Fruit fly (Drosophila melanogaster) whole organism, embryonic: Measurements from ENCODE around the gene syd.

Experiments used
- BEAF-32 ChIP-seq: fragments of 200-800 bp; sonication (Bioruptor generic); optimal IDR thresholded peaks from 3 replicates; lab custom pipeline; 2017; ENCODE audit warnings: missing biosample characterization, missing genetic modification characterization, mild to moderate bottlenecking, moderate library complexity, missing genetic modification reagents
- CG10565 ChIP-seq: fragments of 200-800 bp; sonication (Bioruptor generic); optimal IDR thresholded peaks from 3 replicates; lab custom pipeline; 2016; ENCODE audit warnings: missing biosample characterization, mild to moderate bottlenecking, missing genetic modification characterization
- CG10959 ChIP-seq: fragments of 200-800 bp; sonication (Bioruptor generic); IDR thresholded peaks from 2 replicates; pipeline ENCODE4 v1.3.6; 2022; ENCODE audit warnings: missing biosample characterization, missing genetic modification characterization
- CG12659 ChIP-seq: fragments of 200-800 bp; sonication (Bioruptor generic); optimal IDR thresholded peaks from 3 replicates; lab custom pipeline; 2017; ENCODE audit warnings: mild to moderate bottlenecking, missing biosample characterization, missing genetic modification reagents, missing genetic modification characterization
- CG13894 ChIP-seq: fragments of 200-800 bp; sonication (Bioruptor generic); optimal IDR thresholded peaks from 3 replicates; lab custom pipeline; 2018; ENCODE audit warnings: missing biosample characterization, mild to moderate bottlenecking, missing genetic modification characterization, moderate library complexity
- CG14014 ChIP-seq: fragments of 200-800 bp; sonication (Bioruptor generic); IDR thresholded peaks from 2 replicates; pipeline ENCODE4 v1.3.6; 2022; ENCODE audit warnings: missing biosample characterization, missing genetic modification characterization
- CG14050 ChIP-seq: fragments of 200-800 bp; sonication (Bioruptor generic); IDR thresholded peaks from 3 replicates; pipeline ENCODE4 v1.3.6; 2022; ENCODE audit warnings: missing biosample characterization, missing genetic modification characterization
- CG15011 ChIP-seq: fragments of 200-800 bp; sonication (Bioruptor generic); optimal IDR thresholded peaks from 3 replicates; lab custom pipeline; 2018; ENCODE audit warnings: missing biosample characterization, mild to moderate bottlenecking, missing genetic modification characterization
- CG2875 ChIP-seq: fragments of 200-800 bp; sonication (Bioruptor generic); optimal IDR thresholded peaks from 2 replicates; lab custom pipeline; 2017; ENCODE audit warnings: missing biosample characterization, mild to moderate bottlenecking, missing genetic modification characterization, missing genetic modification reagents
- CG34224 ChIP-seq: fragments of 200-800 bp; sonication (Bioruptor generic); IDR thresholded peaks from 3 replicates; pipeline ENCODE4 v1.3.6; 2022; ENCODE audit warnings: missing biosample characterization, missing genetic modification characterization; ENCODE audit not compliant: partially characterized antibody
- CG4820 ChIP-seq: fragments of 200-800 bp; sonication (Bioruptor generic); optimal IDR thresholded peaks from 3 replicates; lab custom pipeline; 2016; ENCODE audit warnings: missing biosample characterization, missing genetic modification characterization
- CG7839 ChIP-seq: fragments of 200-800 bp; sonication (Bioruptor generic); optimal IDR thresholded peaks from 3 replicates; lab custom pipeline; 2018; ENCODE audit warnings: missing biosample characterization, mild to moderate bottlenecking, missing genetic modification characterization, moderate library complexity
- CG7928 ChIP-seq: fragments of 200-800 bp; sonication (Bioruptor generic); optimal IDR thresholded peaks from 2 replicates; lab custom pipeline; 2017; ENCODE audit warnings: missing biosample characterization, mild to moderate bottlenecking, missing genetic modification characterization
- CG8089 ChIP-seq: fragments of 200-800 bp; sonication (Bioruptor generic); optimal IDR thresholded peaks from 3 replicates; lab custom pipeline; 2016; ENCODE audit warnings: missing biosample characterization, missing genetic modification characterization
- CG8944 ChIP-seq: fragments of 200-800 bp; sonication (Bioruptor generic); optimal IDR thresholded peaks from 3 replicates; lab custom pipeline; 2016; ENCODE audit warnings: missing biosample characterization, missing genetic modification characterization
- CHES-1-like ChIP-seq: fragments of 200-800 bp; sonication (Bioruptor generic); optimal IDR thresholded peaks from 2 replicates; lab custom pipeline; 2016; ENCODE audit warnings: missing biosample characterization, missing genetic modification characterization
- Camta ChIP-seq: fragments of 200-800 bp; sonication (Bioruptor generic); optimal IDR thresholded peaks from 2 replicates; lab custom pipeline; 2016; ENCODE audit warnings: missing biosample characterization, missing genetic modification characterization
- Chrac-16 ChIP-seq: fragments of 200-800 bp; sonication (Bioruptor generic); optimal IDR thresholded peaks from 3 replicates; lab custom pipeline; 2016; ENCODE audit warnings: missing biosample characterization, missing genetic modification characterization
- D19A ChIP-seq: fragments of 200-800 bp; optimal IDR thresholded peaks from 3 replicates; lab custom pipeline; 2019; ENCODE audit warnings: missing biosample characterization, mild to moderate bottlenecking, missing genetic modification characterization, moderate library complexity
- Dfd ChIP-seq, 2 experiments: fragments of >200 bp; optimal IDR thresholded peaks; 2 replicates each; lab custom pipeline; 2017; ENCODE audit warnings: missing biosample characterization in 2 of 2, missing genetic modification characterization in 2 of 2
- Doc3 ChIP-seq: fragments of 200-800 bp; sonication (Bioruptor generic); IDR thresholded peaks from 3 replicates; pipeline ENCODE4 v1.3.6; 2022; ENCODE audit warnings: missing biosample characterization, missing genetic modification characterization; ENCODE audit not compliant: partially characterized antibody
- Dp ChIP-seq: fragments of 200-800 bp; sonication (Bioruptor generic); optimal IDR thresholded peaks from 2 replicates; lab custom pipeline; 2018; ENCODE audit warnings: missing biosample characterization, mild to moderate bottlenecking, missing genetic modification characterization, moderate library complexity
- Drgx ChIP-seq: fragments of 200-800 bp; sonication (Bioruptor generic); IDR thresholded peaks from 2 replicates; pipeline ENCODE4 v1.3.6; 2022; ENCODE audit warnings: missing biosample characterization, missing genetic modification characterization
- Fer1 ChIP-seq: fragments of 200-800 bp; sonication (Bioruptor generic); optimal IDR thresholded peaks from 2 replicates; lab custom pipeline; 2017; ENCODE audit warnings: missing biosample characterization, mild to moderate bottlenecking, missing genetic modification characterization
- Lpt ChIP-seq: fragments of >200 bp; optimal IDR thresholded peaks from 2 replicates; lab custom pipeline; 2018; ENCODE audit warnings: missing biosample characterization, missing genetic modification characterization
- MTF-1 ChIP-seq: fragments of 200-800 bp; sonication (Bioruptor generic); optimal IDR thresholded peaks from 2 replicates; lab custom pipeline; 2018; ENCODE audit warnings: missing biosample characterization, mild to moderate bottlenecking, missing genetic modification characterization, borderline replicate concordance
- Med ChIP-seq: fragments of 200-800 bp; sonication (Bioruptor generic); peaks from one replicate; lab custom pipeline; 2016; ENCODE audit warnings: missing biosample characterization, missing genetic modification characterization, mild to moderate bottlenecking, inconsistent platforms, moderate library complexity
- Mrtf ChIP-seq: fragments of 200-800 bp; sonication (Bioruptor generic); IDR thresholded peaks from 3 replicates; pipeline ENCODE4 v1.3.6; 2022; ENCODE audit warnings: missing biosample characterization, missing genetic modification characterization
- NK7.1 ChIP-seq: fragments of 200-800 bp; sonication (Bioruptor generic); optimal IDR thresholded peaks from 3 replicates; lab custom pipeline; 2016; ENCODE audit warnings: missing biosample characterization, missing genetic modification characterization
- Poxn ChIP-seq: fragments of 200-800 bp; sonication (Bioruptor generic); IDR thresholded peaks from 2 replicates; pipeline ENCODE4 v1.3.6; 2022; ENCODE audit warnings: missing biosample characterization, missing genetic modification characterization
- Ravus ChIP-seq: fragments of 200-800 bp; sonication (Bioruptor generic); IDR thresholded peaks from 2 replicates; pipeline ENCODE4 v1.3.6; 2022; ENCODE audit warnings: missing biosample characterization, missing genetic modification characterization
- Sin3A ChIP-seq: fragments of >200 bp; optimal IDR thresholded peaks from 2 replicates; lab custom pipeline; 2018
- bowl ChIP-seq: fragments of 200-800 bp; sonication (Bioruptor generic); IDR thresholded peaks from 2 replicates; pipeline ENCODE4 v1.3.6; 2022; ENCODE audit warnings: missing biosample characterization, missing genetic modification characterization
- bsh ChIP-seq, 2 experiments: fragments of 200-800 bp; sonication (Bioruptor generic); optimal IDR thresholded peaks; 2 replicates each; lab custom pipeline; 2017 to 2018; ENCODE audit warnings: mild to moderate bottlenecking in 2 of 2, missing biosample characterization in 2 of 2, missing genetic modification characterization in 2 of 2, moderate library complexity in 1 of 2
- dmrt11E ChIP-seq: fragments of 200-800 bp; sonication (Bioruptor generic); optimal IDR thresholded peaks from 3 replicates; lab custom pipeline; 2018; ENCODE audit warnings: missing biosample characterization, mild to moderate bottlenecking, missing genetic modification characterization, moderate library complexity
- fd64A ChIP-seq: fragments of 200-800 bp; sonication (Bioruptor generic); optimal IDR thresholded peaks from 3 replicates; lab custom pipeline; 2018; ENCODE audit warnings: missing biosample characterization, mild to moderate bottlenecking, missing genetic modification characterization
- h ChIP-seq: fragments of >200 bp; optimal IDR thresholded peaks from 2 replicates; lab custom pipeline; 2017
- lab ChIP-seq: fragments of 200-800 bp; sonication (Bioruptor generic); optimal IDR thresholded peaks from 3 replicates; lab custom pipeline; 2017; ENCODE audit warnings: missing biosample characterization, missing genetic modification characterization, mild to moderate bottlenecking, moderate library complexity, missing genetic modification reagents
- lbe ChIP-seq: fragments of 200-800 bp; sonication (Bioruptor generic); optimal IDR thresholded peaks from 2 replicates; lab custom pipeline; 2016; ENCODE audit warnings: missing biosample characterization, mild to moderate bottlenecking, missing genetic modification characterization
- mam ChIP-seq: fragments of 200-800 bp; sonication (Bioruptor generic); optimal IDR thresholded peaks from 3 replicates; lab custom pipeline; 2016; ENCODE audit warnings: missing biosample characterization, missing genetic modification characterization
- nerfin-1 ChIP-seq: fragments of 200-800 bp; sonication (Bioruptor generic); optimal IDR thresholded peaks from 3 replicates; lab custom pipeline; 2019; ENCODE audit warnings: missing biosample characterization, mild to moderate bottlenecking, missing genetic modification characterization, moderate library complexity
- onecut ChIP-seq: fragments of 200-800 bp; sonication (Bioruptor generic); IDR thresholded peaks from 2 replicates; pipeline ENCODE4 v1.3.6; 2022; ENCODE audit warnings: missing biosample characterization, missing genetic modification characterization
- pan ChIP-seq, 4 experiments: fragments of >200 bp in 3 of 4; fragments of 200-800 bp in 1 of 4; sonication (Bioruptor generic) in 1 of 4; optimal IDR thresholded peaks in 3 of 4; IDR thresholded peaks in 1 of 4; 2 replicates each; pipeline versions ENCODE4 v1.3.6 to Lab custom; 2017 to 2022; ENCODE audit warnings: missing biosample characterization in 2 of 4, missing genetic modification characterization in 2 of 4, mixed read lengths in 1 of 4
- scrt ChIP-seq: fragments of 200-800 bp; sonication (Bioruptor generic); optimal IDR thresholded peaks from 2 replicates; lab custom pipeline; 2018; ENCODE audit warnings: missing biosample characterization, mild to moderate bottlenecking, missing genetic modification characterization, moderate library complexity
- sug ChIP-seq: fragments of 200-800 bp; optimal IDR thresholded peaks from 2 replicates; lab custom pipeline; 2019; ENCODE audit warnings: missing biosample characterization, mild to moderate bottlenecking, missing genetic modification characterization, moderate library complexity
- tap ChIP-seq: fragments of 200-800 bp; optimal IDR thresholded peaks from 3 replicates; lab custom pipeline; 2019; ENCODE audit warnings: missing biosample characterization, mild to moderate bottlenecking, missing genetic modification characterization, moderate library complexity
- twi ChIP-seq: fragments of 200-800 bp; optimal IDR thresholded peaks from 2 replicates; lab custom pipeline; 2019; ENCODE audit warnings: missing biosample characterization, mild to moderate bottlenecking, missing genetic modification characterization, moderate library complexity
- unpg ChIP-seq: fragments of 200-800 bp; sonication (Bioruptor generic); optimal IDR thresholded peaks from 3 replicates; lab custom pipeline; 2018; ENCODE audit warnings: missing biosample characterization, mild to moderate bottlenecking, missing genetic modification characterization, moderate library complexity
- vfl ChIP-seq: fragments of 200-800 bp; sonication (Bioruptor generic); optimal IDR thresholded peaks from 2 replicates; lab custom pipeline; 2016; ENCODE audit warnings: missing biosample characterization, missing genetic modification characterization
- z ChIP-seq: fragments of 200-800 bp; sonication (Bioruptor generic); IDR thresholded peaks from 3 replicates; pipeline ENCODE4 v1.3.6; 2022; ENCODE audit warnings: missing biosample characterization, missing genetic modification characterization
- zen2 ChIP-seq: fragments of 200-800 bp; sonication (Bioruptor generic); IDR thresholded peaks from 3 replicates; pipeline ENCODE4 v1.3.6; 2022; ENCODE audit warnings: missing biosample characterization, missing genetic modification characterization; ENCODE audit not compliant: partially characterized antibody

syd gene

dm6 chr3L:7882105-7882504 is 53.8 kb downstream of the syd start (continued):
- TF ChIP-seq CG8944 (GFP tag; lab: Kevin White, UChicago), result no peak
- TF ChIP-seq z (GFP tag; lab: Robert Waterston, UW), result no peak
- no peak for TF ChIP-seq Doc3
- TF ChIP-seq h, result no peak
- 0 out of 2 replicates have a peak, but pooled peaks have one; percentile 15 for TF ChIP-seq onecut (GFP tag; lab: Robert Waterston, UW)
- TF ChIP-seq lbe (GFP tag; lab: Kevin White, UChicago), result no peak
- no peak for TF ChIP-seq BEAF-32 (GFP tag; lab: Kevin White, UChicago)
- TF ChIP-seq CG15011, result peak; percentile 78
- TF ChIP-seq Drgx (GFP tag; lab: Robert Waterston, UW), result no peak
- no peak for TF ChIP-seq CG8089
- TF ChIP-seq CG10959 (GFP tag; lab: Robert Waterston, UW), result no peak
- peak; percentile 77 for TF ChIP-seq unpg
- peak; percentile 54 for TF ChIP-seq sug (tag; lab: Kevin White, UChicago)
- no peak for TF ChIP-seq Poxn
- TF ChIP-seq CG12659 (GFP tag; lab: Kevin White, UChicago), result peak; percentile 76
- peak; percentile 27 for TF ChIP-seq CG13894 (tag; lab: Kevin White, UChicago)
- no peak for TF ChIP-seq Camta
- TF ChIP-seq bsh (GFP tag; optimal IDR thresholded peaks at IDR 0.05; lab: Kevin White, UChicago), result peak in 1 of 2 experiments; percentile 61
- no peak for TF ChIP-seq D19A (tag; lab: Kevin White, UChicago)
- TF ChIP-seq Dp (GFP tag; lab: Kevin White, UChicago), result no peak
- peak; percentile 94 for TF ChIP-seq lab
- no peak for TF ChIP-seq twi (tag; lab: Kevin White, UChicago)
- no peak for TF ChIP-seq CG10565
- peak; percentile 85; the same call in 1 of the 2 replicates for TF ChIP-seq CG14014 (GFP tag; lab: Robert Waterston, UW)
- TF ChIP-seq Mrtf, result no peak
- no peak for TF ChIP-seq Sin3A (lab: Kevin White, UChicago)
- no peak for TF ChIP-seq Chrac-16 (GFP tag; lab: Kevin White, UChicago)
- TF ChIP-seq dmrt11E (tag; lab: Kevin White, UChicago), result no peak
- peak; percentile 85 for TF ChIP-seq MTF-1 (GFP tag; lab: Kevin White, UChicago)
- TF ChIP-seq CG4820 (GFP tag; lab: Kevin White, UChicago), result no peak
- no peak for TF ChIP-seq mam (GFP tag; lab: Kevin White, UChicago)
- TF ChIP-seq CG34224 (GFP tag; lab: Robert Waterston, UW), result no peak
- TF ChIP-seq Lpt (GFP tag; lab: Kevin White, UChicago), result no peak
- peak; percentile 43 for TF ChIP-seq CHES-1-like (GFP tag; lab: Kevin White, UChicago)
- peak; percentile 46 for TF ChIP-seq tap (tag; lab: Kevin White, UChicago)
- TF ChIP-seq CG7928, result peak; percentile 57
- peak; percentile 72 for TF ChIP-seq scrt (GFP tag; lab: Kevin White, UChicago)
- TF ChIP-seq nerfin-1, result peak; percentile 40
- peak; percentile 56 for TF ChIP-seq NK7.1 (GFP tag; lab: Kevin White, UChicago)
- peak; percentile 46 for TF ChIP-seq CG2875 (GFP tag; lab: Kevin White, UChicago)
- TF ChIP-seq zen2 (GFP tag; lab: Robert Waterston, UW), result no peak
- TF ChIP-seq vfl (GFP tag; lab: Kevin White, UChicago), result no peak
- TF ChIP-seq Med (GFP tag; lab: Kevin White, UChicago), result peak; percentile 89
- peak; percentile 59 for TF ChIP-seq fd64A (GFP tag; lab: Kevin White, UChicago)
- peak; percentile 86 for TF ChIP-seq Fer1 (GFP tag; lab: Kevin White, UChicago)
- TF ChIP-seq bowl (GFP tag; lab: Robert Waterston, UW), result no peak
- TF ChIP-seq pan (optimal IDR thresholded peaks at IDR 0.05; lab: Kevin White, UChicago), result no peak
- peak in 1 of 2 experiments; percentile 54 for TF ChIP-seq pan (GFP tag; optimal IDR thresholded peaks at IDR 0.05 in 1 of 2, IDR thresholded peaks at IDR 0.05 in 1 of 2)
- no peak for TF ChIP-seq Dfd (GFP tag; optimal IDR thresholded peaks at IDR 0.05; lab: Kevin White, UChicago)
- TF ChIP-seq Ravus (GFP tag; lab: Robert Waterston, UW), result no peak; the same call in 1 of the 2 replicates
- no peak for TF ChIP-seq CG14050 (GFP tag; lab: Robert Waterston, UW)
- peak; percentile 56 for TF ChIP-seq CG7839
